Fruit fly (Drosophila melanogaster) whole organism, embryonic: ENCODE data around the gene ab.

Experiments used
- Abd-B ChIP-seq: fragments of 200-800 bp; sonication (Bioruptor generic); optimal IDR thresholded peaks from 2 replicates; lab custom pipeline; 2018; ENCODE audit warnings: missing biosample characterization, mild to moderate bottlenecking, missing genetic modification characterization, moderate library complexity
- CG12071 ChIP-seq: fragments of 200-800 bp; sonication (Bioruptor generic); optimal IDR thresholded peaks from 3 replicates; lab custom pipeline; 2018; ENCODE audit warnings: missing biosample characterization, mild to moderate bottlenecking, missing genetic modification characterization
- CG12104 ChIP-seq: fragments of 200-800 bp; sonication (Bioruptor generic); optimal IDR thresholded peaks from 3 replicates; lab custom pipeline; 2016; ENCODE audit warnings: missing biosample characterization, missing genetic modification characterization
- CG12236 ChIP-seq: fragments of 200-800 bp; sonication (Bioruptor generic); optimal IDR thresholded peaks from 2 replicates; lab custom pipeline; 2016; ENCODE audit warnings: missing biosample characterization, missing genetic modification characterization
- CG14710 ChIP-seq: fragments of 200-800 bp; sonication (Bioruptor generic); optimal IDR thresholded peaks from 3 replicates; lab custom pipeline; 2019; ENCODE audit warnings: missing biosample characterization, mild to moderate bottlenecking, missing genetic modification characterization, moderate library complexity
- CG15011 ChIP-seq: fragments of 200-800 bp; sonication (Bioruptor generic); optimal IDR thresholded peaks from 3 replicates; lab custom pipeline; 2018; ENCODE audit warnings: missing biosample characterization, mild to moderate bottlenecking, missing genetic modification characterization
- CG15514 ChIP-seq: fragments of 200-800 bp; sonication (Bioruptor generic); optimal IDR thresholded peaks from 3 replicates; lab custom pipeline; 2017; ENCODE audit warnings: missing biosample characterization, missing genetic modification characterization, mild to moderate bottlenecking, moderate library complexity, missing genetic modification reagents
- CG16815 ChIP-seq: fragments of 200-800 bp; sonication (Bioruptor generic); optimal IDR thresholded peaks from 3 replicates; lab custom pipeline; 2017; ENCODE audit warnings: missing biosample characterization, mild to moderate bottlenecking, missing genetic modification characterization
- CG17328 ChIP-seq: fragments of 200-800 bp; sonication (Bioruptor generic); IDR thresholded peaks from 2 replicates; pipeline ENCODE4 v1.3.6; 2022; ENCODE audit warnings: missing biosample characterization, missing genetic modification characterization
- CG18262 ChIP-seq: fragments of 200-800 bp; optimal IDR thresholded peaks from 3 replicates; lab custom pipeline; 2019; ENCODE audit warnings: missing biosample characterization, mild to moderate bottlenecking, missing genetic modification characterization, moderate library complexity
- CG2199 ChIP-seq: fragments of 200-800 bp; sonication (Bioruptor generic); IDR thresholded peaks from 3 replicates; pipeline ENCODE4 v1.3.6; 2022; ENCODE audit warnings: missing biosample characterization, missing genetic modification characterization
- CG32532 ChIP-seq: fragments of 200-800 bp; sonication (Bioruptor generic); IDR thresholded peaks from 2 replicates; pipeline ENCODE4 v1.3.6; 2022; ENCODE audit warnings: missing biosample characterization, missing genetic modification characterization
- CG3281 ChIP-seq: fragments of 200-800 bp; sonication (Bioruptor generic); optimal IDR thresholded peaks from 3 replicates; lab custom pipeline; 2017; ENCODE audit warnings: missing biosample characterization, mild to moderate bottlenecking, missing genetic modification characterization
- CG42726 ChIP-seq: fragments of 200-800 bp; sonication (Bioruptor generic); IDR thresholded peaks from 2 replicates; pipeline ENCODE4 v1.3.6; 2022; ENCODE audit warnings: missing biosample characterization, missing genetic modification characterization; ENCODE audit not compliant: partially characterized antibody
- CG8290 ChIP-seq, 3 experiments: fragments of 200-800 bp; sonication (Bioruptor generic); optimal IDR thresholded peaks; 2 replicates each; lab custom pipeline; 2016 to 2019; ENCODE audit warnings: missing biosample characterization in 3 of 3, missing genetic modification characterization in 3 of 3, mild to moderate bottlenecking in 2 of 3, moderate library complexity in 1 of 3
- CG8359 ChIP-seq: fragments of 200-800 bp; sonication (Bioruptor generic); optimal IDR thresholded peaks from 2 replicates; lab custom pipeline; 2017; ENCODE audit warnings: missing biosample characterization, mild to moderate bottlenecking, missing genetic modification characterization, borderline replicate concordance
- CG9609 ChIP-seq: fragments of 200-800 bp; sonication (Bioruptor generic); optimal IDR thresholded peaks from 3 replicates; lab custom pipeline; 2016; ENCODE audit warnings: missing biosample characterization, missing genetic modification characterization
- CkIIα-i1 ChIP-seq: fragments of 200-800 bp; sonication (Bioruptor generic); IDR thresholded peaks from 2 replicates; pipeline ENCODE4 v1.3.6; 2022; ENCODE audit warnings: missing biosample characterization, missing genetic modification characterization
- HmgD ChIP-seq: fragments of 200-800 bp; sonication (Bioruptor generic); optimal IDR thresholded peaks from 3 replicates; lab custom pipeline; 2016; ENCODE audit warnings: missing biosample characterization, missing genetic modification characterization
- Hr78 ChIP-seq, 2 experiments: fragments of 200-800 bp in 1 of 2; fragments of >200 bp in 1 of 2; sonication (Bioruptor generic) in 1 of 2; optimal IDR thresholded peaks; 2 replicates each; lab custom pipeline; 2017 to 2019; ENCODE audit warnings: missing biosample characterization in 2 of 2, missing genetic modification characterization in 2 of 2, mild to moderate bottlenecking in 1 of 2, moderate library complexity in 1 of 2
- Kr ChIP-seq: fragments of 200-800 bp; sonication (Bioruptor generic); optimal IDR thresholded peaks from 2 replicates; lab custom pipeline; 2017; ENCODE audit warnings: missing biosample characterization, mild to moderate bottlenecking, missing genetic modification characterization
- Myb ChIP-seq: fragments of 200-800 bp; sonication (Bioruptor generic); optimal IDR thresholded peaks from 2 replicates; lab custom pipeline; 2016; ENCODE audit warnings: missing biosample characterization, missing genetic modification characterization
- NC2α ChIP-seq: fragments of 200-800 bp; sonication (Bioruptor generic); optimal IDR thresholded peaks from 2 replicates; lab custom pipeline; 2016; ENCODE audit warnings: missing biosample characterization, missing genetic modification characterization
- Opbp ChIP-seq: fragments of 200-800 bp; sonication (Bioruptor generic); IDR thresholded peaks from 3 replicates; pipeline ENCODE4 v1.3.6; 2022; ENCODE audit warnings: missing biosample characterization, missing genetic modification characterization; ENCODE audit not compliant: partially characterized antibody
- Optix ChIP-seq: fragments of 200-800 bp; sonication (Bioruptor generic); IDR thresholded peaks from 3 replicates; pipeline ENCODE4 v1.3.6; 2022; ENCODE audit warnings: missing biosample characterization, missing genetic modification characterization
- Ptx1 ChIP-seq: fragments of 200-800 bp; sonication (Bioruptor generic); IDR thresholded peaks from 2 replicates; pipeline ENCODE4 v1.3.6; 2022; ENCODE audit warnings: missing biosample characterization, missing genetic modification characterization
- Spps ChIP-seq: fragments of 200-800 bp; sonication (Bioruptor generic); optimal IDR thresholded peaks from 2 replicates; lab custom pipeline; 2018; ENCODE audit warnings: missing biosample characterization, mild to moderate bottlenecking, missing genetic modification characterization
- Sry-δ ChIP-seq: fragments of 200-800 bp; sonication (Bioruptor generic); optimal IDR thresholded peaks from 2 replicates; lab custom pipeline; 2016; ENCODE audit warnings: missing biosample characterization, missing genetic modification characterization
- Tbp ChIP-seq: fragments of >200 bp; optimal IDR thresholded peaks from 2 replicates; lab custom pipeline; 2018; ENCODE audit warnings: missing biosample characterization, missing genetic modification characterization
- Xrp1 ChIP-seq: fragments of 200-800 bp; sonication (Bioruptor generic); IDR thresholded peaks from 2 replicates; pipeline ENCODE4 v1.3.6; 2022; ENCODE audit warnings: missing biosample characterization, missing genetic modification characterization
- abd-A ChIP-seq: fragments of 200-800 bp; sonication (Bioruptor generic); optimal IDR thresholded peaks from 3 replicates; lab custom pipeline; 2019; ENCODE audit warnings: missing biosample characterization, mild to moderate bottlenecking, missing genetic modification characterization, moderate library complexity
- ac ChIP-seq: fragments of 200-800 bp; sonication (Bioruptor generic); optimal IDR thresholded peaks from 3 replicates; lab custom pipeline; 2017; ENCODE audit warnings: missing biosample characterization, mild to moderate bottlenecking, missing genetic modification characterization
- bowl ChIP-seq: fragments of 200-800 bp; sonication (Bioruptor generic); IDR thresholded peaks from 2 replicates; pipeline ENCODE4 v1.3.6; 2022; ENCODE audit warnings: missing biosample characterization, missing genetic modification characterization
- cas ChIP-seq: fragments of 200-800 bp; sonication (Bioruptor generic); IDR thresholded peaks from 2 replicates; pipeline ENCODE4 v1.3.6; 2022; ENCODE audit warnings: missing biosample characterization, missing genetic modification characterization
- chinmo ChIP-seq: fragments of 200-800 bp; sonication (Bioruptor generic); IDR thresholded peaks from 4 replicates; pipeline ENCODE4 v1.3.6; 2022; ENCODE audit warnings: missing biosample characterization, missing genetic modification characterization; ENCODE audit not compliant: partially characterized antibody
- crol ChIP-seq: fragments of 200-800 bp; sonication (Bioruptor generic); IDR thresholded peaks from 2 replicates; pipeline ENCODE4 v1.3.6; 2022; ENCODE audit warnings: missing biosample characterization, missing genetic modification characterization
- dmrt99B ChIP-seq: fragments of 200-800 bp; sonication (Bioruptor generic); optimal IDR thresholded peaks from 2 replicates; lab custom pipeline; 2018; ENCODE audit warnings: missing biosample characterization, mild to moderate bottlenecking, missing genetic modification characterization, moderate library complexity
- fd3F ChIP-seq: fragments of 200-800 bp; sonication (Bioruptor generic); optimal IDR thresholded peaks from 2 replicates; lab custom pipeline; 2018; ENCODE audit warnings: missing biosample characterization, mild to moderate bottlenecking, missing genetic modification characterization, moderate library complexity
- fd96Cb ChIP-seq: fragments of 200-800 bp; sonication (Bioruptor generic); optimal IDR thresholded peaks from 2 replicates; lab custom pipeline; 2018; ENCODE audit warnings: missing biosample characterization, mild to moderate bottlenecking, missing genetic modification characterization, moderate library complexity
- gfzf ChIP-seq: fragments of 200-800 bp; sonication (Bioruptor generic); optimal IDR thresholded peaks from 2 replicates; lab custom pipeline; 2016; ENCODE audit warnings: missing biosample characterization, mild to moderate bottlenecking, missing genetic modification characterization, moderate library complexity
- grau ChIP-seq: fragments of 200-800 bp; optimal IDR thresholded peaks from 3 replicates; lab custom pipeline; 2019; ENCODE audit warnings: missing biosample characterization, mild to moderate bottlenecking, missing genetic modification characterization, moderate library complexity
- klu ChIP-seq: fragments of 200-800 bp; sonication (Bioruptor generic); IDR thresholded peaks from 2 replicates; pipeline ENCODE4 v1.3.6; 2022; ENCODE audit warnings: missing biosample characterization, missing genetic modification characterization
- nmo ChIP-seq: fragments of 200-800 bp; sonication (Bioruptor generic); optimal IDR thresholded peaks from 2 replicates; lab custom pipeline; 2018; ENCODE audit warnings: missing biosample characterization, mild to moderate bottlenecking, missing genetic modification characterization, moderate library complexity
- oc ChIP-seq: fragments of 200-800 bp; sonication (Bioruptor generic); optimal IDR thresholded peaks from 2 replicates; lab custom pipeline; 2018; ENCODE audit warnings: missing biosample characterization, mild to moderate bottlenecking, missing genetic modification characterization, moderate library complexity
- otp ChIP-seq: fragments of 200-800 bp; sonication (Bioruptor generic); IDR thresholded peaks from 3 replicates; pipeline ENCODE4, ENCODE4 v1.3.6; 2022; ENCODE audit warnings: missing biosample characterization, missing genetic modification characterization
- pho ChIP-seq: fragments of 200-800 bp; sonication (Bioruptor generic); optimal IDR thresholded peaks from 2 replicates; lab custom pipeline; 2016; ENCODE audit warnings: missing biosample characterization, missing genetic modification characterization
- sens-2 ChIP-seq: fragments of 200-800 bp; sonication (Bioruptor generic); IDR thresholded peaks from 2 replicates; pipeline ENCODE4 v1.3.6; 2022; ENCODE audit warnings: missing biosample characterization, missing genetic modification characterization
- tap ChIP-seq: fragments of 200-800 bp; optimal IDR thresholded peaks from 3 replicates; lab custom pipeline; 2019; ENCODE audit warnings: missing biosample characterization, mild to moderate bottlenecking, missing genetic modification characterization, moderate library complexity
- tll ChIP-seq, 2 experiments: fragments of 200-800 bp in 1 of 2; fragments of >200 bp in 1 of 2; sonication (Bioruptor generic) in 1 of 2; optimal IDR thresholded peaks; 2 replicates each; lab custom pipeline; 2017 to 2019; ENCODE audit warnings: missing biosample characterization in 2 of 2, missing genetic modification characterization in 2 of 2, mild to moderate bottlenecking in 1 of 2, moderate library complexity in 1 of 2
- trh ChIP-seq: fragments of 200-800 bp; sonication (Bioruptor generic); optimal IDR thresholded peaks from 2 replicates; lab custom pipeline; 2016; ENCODE audit warnings: missing biosample characterization, missing genetic modification characterization
- zen ChIP-seq: fragments of 200-800 bp; sonication (Bioruptor generic); optimal IDR thresholded peaks from 3 replicates; lab custom pipeline; 2018; ENCODE audit warnings: missing biosample characterization, mild to moderate bottlenecking, missing genetic modification characterization, moderate library complexity

ab gene

dm6 chr2L:11280090-11280489, 69.6 kb downstream of the ab start, which contains the start of gene Ppt2 (continued):
- TF ChIP-seq pho (GFP tag; lab: Kevin White, UChicago): no peak
- TF ChIP-seq trh (GFP tag; lab: Kevin White, UChicago): no peak
- TF ChIP-seq CG32532 (GFP tag; lab: Robert Waterston, UW): no peak
- TF ChIP-seq CG12236 (GFP tag; lab: Kevin White, UChicago): no peak
- TF ChIP-seq CG8290 (GFP tag; optimal IDR thresholded peaks at IDR 0.05; lab: Kevin White, UChicago): no peak
- no peak for TF ChIP-seq CG8290 (tag; optimal IDR thresholded peaks at IDR 0.05; lab: Kevin White, UChicago)
- TF ChIP-seq Optix (GFP tag; lab: Robert Waterston, UW): no peak
- TF ChIP-seq Sry-δ (GFP tag; lab: Kevin White, UChicago): peak; percentile 9
- no peak for TF ChIP-seq bowl (GFP tag; lab: Robert Waterston, UW)
- no peak for TF ChIP-seq klu
- no peak for TF ChIP-seq Tbp (GFP tag; lab: Kevin White, UChicago)
- TF ChIP-seq HmgD (GFP tag; lab: Kevin White, UChicago): peak; percentile 71
- no peak for TF ChIP-seq Xrp1 (GFP tag; lab: Robert Waterston, UW)
- TF ChIP-seq Myb (GFP tag; lab: Kevin White, UChicago): peak; percentile 84
- TF ChIP-seq CG42726 (GFP tag; lab: Robert Waterston, UW): no peak
- TF ChIP-seq cas (GFP tag; lab: Robert Waterston, UW): no peak
- TF ChIP-seq NC2α (GFP tag; lab: Kevin White, UChicago): no peak
- no peak for TF ChIP-seq CG18262 (tag; lab: Kevin White, UChicago)
- TF ChIP-seq CG14710 (tag; lab: Kevin White, UChicago): peak; percentile 30
- TF ChIP-seq fd3F: no peak
- no peak for TF ChIP-seq Hr78 (GFP tag; optimal IDR thresholded peaks at IDR 0.05; lab: Kevin White, UChicago)
- TF ChIP-seq CG17328: no peak
- no peak for TF ChIP-seq CG12104 (GFP tag; lab: Kevin White, UChicago)
- no peak for TF ChIP-seq abd-A (tag; lab: Kevin White, UChicago)
- TF ChIP-seq otp (GFP tag; lab: Robert Waterston, UW): no peak
- peak; percentile 64 for TF ChIP-seq CG15514 (GFP tag; lab: Kevin White, UChicago)
- TF ChIP-seq CG2199 (GFP tag; lab: Robert Waterston, UW): no peak; the same call in 2 of the 3 replicates
- no peak for TF ChIP-seq chinmo (GFP tag; lab: Robert Waterston, UW)
- no peak for TF ChIP-seq dmrt99B (tag; lab: Kevin White, UChicago)
- no peak for TF ChIP-seq CG16815
- no peak for TF ChIP-seq grau (tag; lab: Kevin White, UChicago)
- no peak for TF ChIP-seq Spps (tag; lab: Kevin White, UChicago)
- TF ChIP-seq CkIIα-i1 (GFP tag; lab: Robert Waterston, UW): no peak
- no peak for TF ChIP-seq CG8359 (GFP tag; lab: Kevin White, UChicago)
- no peak for TF ChIP-seq Kr (GFP tag; lab: Kevin White, UChicago)
- no peak for TF ChIP-seq fd96Cb
- TF ChIP-seq tll (GFP tag; optimal IDR thresholded peaks at IDR 0.05; lab: Kevin White, UChicago): no peak
- TF ChIP-seq gfzf (GFP tag; lab: Kevin White, UChicago): peak; percentile 68
- no peak for TF ChIP-seq oc (tag; lab: Kevin White, UChicago)
- TF ChIP-seq CG9609 (GFP tag; lab: Kevin White, UChicago): no peak
- no peak for TF ChIP-seq ac (GFP tag; lab: Kevin White, UChicago)
- no peak for TF ChIP-seq CG12071 (GFP tag; lab: Kevin White, UChicago)
- no peak for TF ChIP-seq Ptx1 (GFP tag; lab: Robert Waterston, UW)
- TF ChIP-seq crol (GFP tag; lab: Robert Waterston, UW): no peak
- TF ChIP-seq CG3281: no peak
- no peak for TF ChIP-seq tap (tag; lab: Kevin White, UChicago)
- TF ChIP-seq Abd-B (GFP tag; lab: Kevin White, UChicago): peak; percentile 10
- peak; percentile 13 for TF ChIP-seq nmo (GFP tag; lab: Kevin White, UChicago)
- no peak for TF ChIP-seq CG15011 (GFP tag; lab: Kevin White, UChicago)
- no peak for TF ChIP-seq sens-2 (GFP tag; lab: Robert Waterston, UW)
- TF ChIP-seq zen (tag; lab: Kevin White, UChicago): no peak
- TF ChIP-seq Opbp (GFP tag; lab: Robert Waterston, UW): peak; percentile 39; the same call in 2 of the 3 replicates
